Fruit fly (Drosophila melanogaster): Measurements from ENCODE around the gene Prosbeta3.

Prosbeta3 gene

dm6 chr3R:8992928-8993579 lies 13.0 kb downstream of the Prosbeta3 start, which contains the start of gene CG11975 (continued):
- TF ChIP-seq CG7839 (tag; optimal IDR thresholded peaks at IDR 0.05) (no peak), gem (tag; optimal IDR thresholded peaks at IDR 0.05) (no peak), sisA (GFP tag; IDR thresholded peaks at IDR 0.05) (peak; percentile 63), CG9437 (GFP tag; optimal IDR thresholded peaks at IDR 0.05) (peak; percentile 31), CG2199 (GFP tag; IDR thresholded peaks at IDR 0.05) (no peak), zf30C (GFP tag; optimal IDR thresholded peaks at IDR 0.05) (no peak), CG10321 (GFP tag; IDR thresholded peaks at IDR 0.05) (no peak), HHEX (GFP tag; optimal IDR thresholded peaks at IDR 0.05) (peak; percentile 66), sens (GFP tag) (peak; percentile 98), CG8089 (GFP tag; optimal IDR thresholded peaks at IDR 0.05) (peak; percentile 57), pho (GFP tag; optimal IDR thresholded peaks at IDR 0.05) (peak; percentile 91), Chrac-16 (GFP tag; optimal IDR thresholded peaks at IDR 0.05) (peak; percentile 80), gce (GFP tag; IDR thresholded peaks at IDR 0.05) (no peak), CG5953 (GFP tag; IDR thresholded peaks at IDR 0.05) (no peak), Fer2 (tag; optimal IDR thresholded peaks at IDR 0.05) (peak; percentile 54), gcm2 (GFP tag; optimal IDR thresholded peaks at IDR 0.05) (peak; percentile 38), CG11695 (GFP tag; IDR thresholded peaks at IDR 0.05) (no peak), tin (GFP tag; optimal IDR thresholded peaks at IDR 0.05) (peak; percentile 71), dysf (GFP tag; IDR thresholded peaks at IDR 0.05) (peak; percentile 70), twi (tag; optimal IDR thresholded peaks at IDR 0.05) (peak; percentile 63), CG6175 (GFP tag; IDR thresholded peaks at IDR 0.05) (no peak), gcm (GFP tag; optimal IDR thresholded peaks at IDR 0.05) (no peak), Hey (tag; optimal IDR thresholded peaks at IDR 0.05) (no peak), CG12236 (GFP tag; optimal IDR thresholded peaks at IDR 0.05) (peak; percentile 36), CG10654 (GFP tag; optimal IDR thresholded peaks at IDR 0.05) (peak; percentile 69), CG1647 (GFP tag; optimal IDR thresholded peaks at IDR 0.05) (peak; percentile 65), zen (tag; optimal IDR thresholded peaks at IDR 0.05) (peak; percentile 65), YL-1 (GFP tag; optimal IDR thresholded peaks at IDR 0.05) (peak; percentile 77), CG17829 (tag; optimal IDR thresholded peaks at IDR 0.05) (peak; percentile 72), vnd (GFP tag; IDR thresholded peaks at IDR 0.05; ENCODE audit: partially characterized antibody) (peak; percentile 68), CG16815 (GFP tag; optimal IDR thresholded peaks at IDR 0.05) (peak; percentile 29), CG15601 (tag; optimal IDR thresholded peaks at IDR 0.05) (peak; percentile 60), Hmr (GFP tag; optimal IDR thresholded peaks at IDR 0.05) (peak; percentile 80), Hsf (GFP tag; optimal IDR thresholded peaks at IDR 0.05) (peak; percentile 83), CG33557 (GFP tag; optimal IDR thresholded peaks at IDR 0.05) (peak; percentile 63), usp (GFP tag; optimal IDR thresholded peaks at IDR 0.05) (no peak), Drgx (GFP tag; IDR thresholded peaks at IDR 0.05) (no peak; the same call in 1 of the 2 replicates), sim (GFP tag; IDR thresholded peaks at IDR 0.05) (no peak), Meics (GFP tag; optimal IDR thresholded peaks at IDR 0.05) (peak; percentile 57), eve (GFP tag; optimal IDR thresholded peaks at IDR 0.05) (peak in 1 of 2 experiments; percentile 45), crc (GFP tag; optimal IDR thresholded peaks at IDR 0.05) (peak; percentile 60), bab2 (GFP tag; optimal IDR thresholded peaks at IDR 0.05) (peak; percentile 74), trem (tag; optimal IDR thresholded peaks at IDR 0.05) (peak; percentile 74), grau (tag; optimal IDR thresholded peaks at IDR 0.05) (peak; percentile 67), CG32772 (GFP tag; IDR thresholded peaks at IDR 0.05) (peak; percentile 71), E2f2 (GFP tag; IDR thresholded peaks at IDR 0.05) (peak; percentile 38; the same call in 1 of the 2 replicates), amos (GFP tag; IDR thresholded peaks at IDR 0.05; ENCODE audit: partially characterized antibody) (peak; percentile 64), Bdp1 (GFP tag; optimal IDR thresholded peaks at IDR 0.05) (peak; percentile 75), zen2 (GFP tag; IDR thresholded peaks at IDR 0.05; ENCODE audit: partially characterized antibody) (0 out of 3 replicates have a peak, but pooled peaks have one; percentile 26), CG4617 (GFP tag; optimal IDR thresholded peaks at IDR 0.05; ENCODE audit: borderline replicate concordance) (peak; percentile 92)

Measured in whole organism, embryonic.